Fruit fly (Drosophila melanogaster) whole organism, embryonic: Measurements from ENCODE around the gene piwi.

Experiments used
- CG10321 ChIP-seq: fragments of 200-800 bp; sonication (Bioruptor generic); IDR thresholded peaks from 2 replicates; pipeline ENCODE4 v1.3.6; 2022; ENCODE audit warnings: missing biosample characterization, missing genetic modification characterization
- CG13424 ChIP-seq: fragments of 200-800 bp; sonication (Bioruptor generic); optimal IDR thresholded peaks from 2 replicates; lab custom pipeline; 2019; ENCODE audit warnings: missing biosample characterization, mild to moderate bottlenecking, missing genetic modification characterization, moderate library complexity
- CG15011 ChIP-seq: fragments of 200-800 bp; sonication (Bioruptor generic); optimal IDR thresholded peaks from 3 replicates; lab custom pipeline; 2018; ENCODE audit warnings: missing biosample characterization, mild to moderate bottlenecking, missing genetic modification characterization
- CG17802 ChIP-seq: fragments of 200-800 bp; sonication (Bioruptor generic); optimal IDR thresholded peaks from 2 replicates; lab custom pipeline; 2018; ENCODE audit warnings: missing biosample characterization, mild to moderate bottlenecking, missing genetic modification characterization, moderate library complexity
- CG18011 ChIP-seq: fragments of 200-800 bp; sonication (Bioruptor generic); optimal IDR thresholded peaks from 2 replicates; lab custom pipeline; 2017; ENCODE audit warnings: missing biosample characterization, missing genetic modification characterization, mild to moderate bottlenecking, moderate library complexity, missing genotype
- CG18599 ChIP-seq: fragments of 200-800 bp; sonication (Bioruptor generic); optimal IDR thresholded peaks from 3 replicates; lab custom pipeline; 2017; ENCODE audit warnings: missing biosample characterization, missing genetic modification characterization, mild to moderate bottlenecking, moderate library complexity, missing genetic modification reagents
- CG2712 ChIP-seq: fragments of 200-800 bp; optimal IDR thresholded peaks from 3 replicates; lab custom pipeline; 2019; ENCODE audit warnings: missing biosample characterization, mild to moderate bottlenecking, missing genetic modification characterization, moderate library complexity
- CG4730 ChIP-seq: fragments of 200-800 bp; sonication (Bioruptor generic); IDR thresholded peaks from 2 replicates; pipeline ENCODE4 v1.3.6; 2022; ENCODE audit warnings: missing biosample characterization, missing genetic modification characterization
- HLHmδ ChIP-seq: fragments of 200-800 bp; sonication (Bioruptor generic); optimal IDR thresholded peaks from 2 replicates; lab custom pipeline; 2018; ENCODE audit warnings: missing biosample characterization, mild to moderate bottlenecking, missing genetic modification characterization, moderate library complexity
- Rx ChIP-seq: fragments of 200-800 bp; sonication (Bioruptor generic); IDR thresholded peaks from 2 replicates; pipeline ENCODE4 v1.3.6; 2022; ENCODE audit warnings: missing biosample characterization, missing genetic modification characterization
- fd3F ChIP-seq: fragments of 200-800 bp; sonication (Bioruptor generic); optimal IDR thresholded peaks from 2 replicates; lab custom pipeline; 2018; ENCODE audit warnings: missing biosample characterization, mild to moderate bottlenecking, missing genetic modification characterization, moderate library complexity
- pzg ChIP-seq: fragments of 200-800 bp; sonication (Bioruptor generic); optimal IDR thresholded peaks from 3 replicates; lab custom pipeline; 2018; ENCODE audit warnings: missing biosample characterization, mild to moderate bottlenecking, missing genetic modification characterization, moderate library complexity
- trem ChIP-seq: fragments of 200-800 bp; optimal IDR thresholded peaks from 3 replicates; lab custom pipeline; 2019; ENCODE audit warnings: missing biosample characterization, mild to moderate bottlenecking, missing genetic modification characterization, moderate library complexity
- unc-4 ChIP-seq: fragments of 200-800 bp; sonication (Bioruptor generic); IDR thresholded peaks from 2 replicates; pipeline ENCODE4 v1.3.6; 2022; ENCODE audit warnings: missing biosample characterization, missing genetic modification characterization; ENCODE audit not compliant: partially characterized antibody

dm6 chr2L:10940196-10940595 lies 47.0 kb downstream of the piwi start:
- no peak for TF ChIP-seq Rx (GFP tag; lab: Robert Waterston, UW)
- no peak for TF ChIP-seq CG2712 (tag; lab: Kevin White, UChicago)
- TF ChIP-seq fd3F (GFP tag; lab: Kevin White, UChicago): no peak
- no peak for TF ChIP-seq pzg (GFP tag; lab: Kevin White, UChicago)
- TF ChIP-seq CG4730 (GFP tag; lab: Robert Waterston, UW): no peak
- no peak for TF ChIP-seq CG10321 (GFP tag; lab: Robert Waterston, UW)
- TF ChIP-seq CG18011 (GFP tag; lab: Kevin White, UChicago): no peak
- TF ChIP-seq trem (tag; lab: Kevin White, UChicago): no peak
- no peak for TF ChIP-seq CG15011 (GFP tag; lab: Kevin White, UChicago)
- TF ChIP-seq unc-4: no peak
- no peak for TF ChIP-seq CG18599 (GFP tag; lab: Kevin White, UChicago)
- no peak for TF ChIP-seq CG17802 (tag; lab: Kevin White, UChicago)
- no peak for TF ChIP-seq HLHmδ
- TF ChIP-seq CG13424 (tag; lab: Kevin White, UChicago): no peak
